Worm (Caenorhabditis elegans) whole organism, young adult: ENCODE results near the gene mpz-3.

Experiments
- F33H1.4 ChIP-seq: fragments of 200-800 bp; sonication (Bioruptor generic); IDR thresholded peaks from 2 replicates; pipeline ENCODE4 v1.3.6; 2022; ENCODE audit warnings: missing genetic modification reagents, missing genetic modification characterization, missing compliant biosample characterization
- F39B2.1 ChIP-seq: fragments of 200-800 bp; sonication (Bioruptor generic); IDR thresholded peaks from 2 replicates; pipeline ENCODE4 v1.3.6; 2022; ENCODE audit warnings: missing genetic modification reagents, missing genetic modification characterization, missing compliant biosample characterization
- F52B5.7 ChIP-seq: sonication (generic microtip); optimal IDR thresholded peaks from 2 replicates; lab custom pipeline; 2016; ENCODE audit warnings: mild to moderate bottlenecking, missing genetic modification characterization, missing compliant biosample characterization
- K11D2.4 ChIP-seq: fragments of 200-800 bp; sonication (Bioruptor generic); IDR thresholded peaks from 2 replicates; pipeline ENCODE4 v1.3.6; 2022; ENCODE audit warnings: missing genetic modification reagents, missing genetic modification characterization, missing compliant biosample characterization
- ZK185.1 ChIP-seq: sonication (generic microtip); optimal IDR thresholded peaks from 2 replicates; lab custom pipeline; 2016; ENCODE audit warnings: mild to moderate bottlenecking, missing genetic modification characterization, missing compliant biosample characterization; ENCODE audit not compliant: poor library complexity, severe bottlenecking
- ama-1 ChIP-seq, 3 experiments: fragments of 150-350 bp in 1 of 3; sonication (generic microtip) in 2 of 3; optimal IDR thresholded peaks; 2 replicates each; lab custom pipeline; 2014 to 2018; ENCODE audit warnings: missing biosample characterization in 2 of 3, missing genetic modification characterization in 2 of 3, missing genetic modification reagents in 2 of 3
- atf-7 ChIP-seq: sonication (generic microtip); optimal IDR thresholded peaks from 2 replicates; lab custom pipeline; 2017; ENCODE audit warnings: mild to moderate bottlenecking, missing genetic modification characterization, missing compliant biosample characterization
- attf-3 ChIP-seq: fragments of 200-800 bp; sonication (Bioruptor generic); conservative IDR thresholded peaks from 2 replicates; pipeline ENCODE4 v1.3.6; 2022; ENCODE audit warnings: missing genetic modification reagents, missing genetic modification characterization, missing compliant biosample characterization
- attf-6 ChIP-seq: fragments of 200-800 bp; sonication (Bioruptor generic); IDR thresholded peaks from 2 replicates; pipeline ENCODE4 v1.3.6; 2022; ENCODE audit warnings: missing genetic modification reagents, missing genetic modification characterization, missing compliant biosample characterization
- bed-1 ChIP-seq: fragments of 200-800 bp; sonication (Bioruptor generic); IDR thresholded peaks from 2 replicates; pipeline ENCODE4 v1.3.6; 2022; ENCODE audit warnings: missing genetic modification reagents, missing genetic modification characterization, missing compliant biosample characterization
- cebp-1 ChIP-seq, 2 experiments: fragments of 200-800 bp in 1 of 2; sonication (Bioruptor generic) in 1 of 2; sonication (generic microtip) in 1 of 2; IDR thresholded peaks in 1 of 2; optimal IDR thresholded peaks in 1 of 2; 2 replicates each; pipeline versions ENCODE4 v1.3.6 to Lab custom; 2017 to 2022; ENCODE audit warnings: missing compliant biosample characterization in 2 of 2, missing genetic modification characterization in 2 of 2, mild to moderate bottlenecking in 1 of 2, missing genetic modification reagents in 1 of 2, moderate library complexity in 1 of 2
- ceh-100 ChIP-seq: fragments of 200-800 bp; sonication (Bioruptor generic); IDR thresholded peaks from 2 replicates; pipeline ENCODE4 v1.3.6; 2022; ENCODE audit warnings: missing genetic modification reagents, missing genetic modification characterization, missing compliant biosample characterization
- ceh-40 ChIP-seq: fragments of 200-800 bp; sonication (Bioruptor generic); IDR thresholded peaks from 2 replicates; pipeline ENCODE4 v1.3.6; 2022; ENCODE audit warnings: missing genetic modification characterization, missing compliant biosample characterization
- ceh-79 ChIP-seq: sonication (generic microtip); optimal IDR thresholded peaks from 2 replicates; lab custom pipeline; 2017; ENCODE audit warnings: mild to moderate bottlenecking, missing genetic modification characterization, missing compliant biosample characterization
- dox-1 ChIP-seq: fragments of 200-800 bp; sonication (Bioruptor generic); IDR thresholded peaks from 2 replicates; pipeline ENCODE4 v1.3.6; 2022; ENCODE audit warnings: missing genetic modification reagents, missing genetic modification characterization, missing compliant biosample characterization
- egl-18 ChIP-seq: fragments of 200-800 bp; sonication (Bioruptor generic); IDR thresholded peaks from 2 replicates; pipeline ENCODE4 v1.3.6; 2022; ENCODE audit warnings: missing genetic modification reagents, missing genetic modification characterization, missing compliant biosample characterization
- ets-4 ChIP-seq: fragments of 200-800 bp; sonication (Bioruptor generic); optimal IDR thresholded peaks from 2 replicates; lab custom pipeline; 2018; ENCODE audit warnings: mild to moderate bottlenecking, missing genetic modification characterization, missing compliant biosample characterization
- hlh-12 ChIP-seq: sonication (generic microtip); optimal IDR thresholded peaks from 2 replicates; lab custom pipeline; 2016; ENCODE audit warnings: missing genetic modification characterization, missing compliant biosample characterization
- hmg-1.2 ChIP-seq: fragments of 200-800 bp; sonication (Bioruptor generic); IDR thresholded peaks from 2 replicates; pipeline ENCODE4 v1.3.6; 2022; ENCODE audit warnings: missing genetic modification reagents, missing genetic modification characterization, missing compliant biosample characterization
- lag-1 ChIP-seq: fragments of 200-800 bp; sonication (Bioruptor generic); IDR thresholded peaks from 2 replicates; pipeline ENCODE4 v1.3.6; 2022; ENCODE audit warnings: missing genetic modification reagents, missing genetic modification characterization, missing compliant biosample characterization
- let-607 ChIP-seq, 2 experiments: fragments of 200-800 bp in 1 of 2; sonication (Bioruptor generic) in 1 of 2; sonication (generic microtip) in 1 of 2; optimal IDR thresholded peaks; 2 replicates each; lab custom pipeline; 2016 to 2018; ENCODE audit warnings: mild to moderate bottlenecking in 2 of 2, missing compliant biosample characterization in 2 of 2, missing genetic modification characterization in 2 of 2, moderate library complexity in 2 of 2, missing genotype in 1 of 2
- lin-26 ChIP-seq: fragments of 200-800 bp; sonication (Bioruptor generic); IDR thresholded peaks from 2 replicates; pipeline ENCODE4 v1.3.6; 2022; ENCODE audit warnings: missing genetic modification reagents, missing genetic modification characterization, missing compliant biosample characterization
- lin-40 ChIP-seq: sonication (generic microtip); optimal IDR thresholded peaks from 2 replicates; lab custom pipeline; 2016; ENCODE audit warnings: missing genetic modification characterization, mild to moderate bottlenecking, missing compliant biosample characterization, missing genotype, missing genetic modification reagents
- lin-54 ChIP-seq: fragments of 200-800 bp; sonication (Bioruptor generic); optimal IDR thresholded peaks from 2 replicates; lab custom pipeline; 2018; ENCODE audit warnings: mild to moderate bottlenecking, missing genetic modification characterization, missing compliant biosample characterization
- lsl-1 ChIP-seq: fragments of 200-800 bp; sonication (Bioruptor generic); optimal IDR thresholded peaks from 2 replicates; lab custom pipeline; 2018; ENCODE audit warnings: mild to moderate bottlenecking, missing genetic modification characterization, moderate library complexity, missing compliant biosample characterization
- madf-6 ChIP-seq: fragments of 200-800 bp; sonication (Bioruptor generic); IDR thresholded peaks from 2 replicates; pipeline ENCODE4 v1.3.6; 2022; ENCODE audit warnings: missing genetic modification reagents, missing genetic modification characterization, missing compliant biosample characterization
- mcd-1 ChIP-seq: fragments of 200-800 bp; sonication (Bioruptor generic); IDR thresholded peaks from 2 replicates; pipeline ENCODE4 v1.3.6; 2022; ENCODE audit warnings: missing genetic modification reagents, missing genetic modification characterization, missing compliant biosample characterization
- nfya-2 ChIP-seq: fragments of 200-800 bp; sonication (Bioruptor generic); IDR thresholded peaks from 2 replicates; pipeline ENCODE4 v1.3.6; 2022; ENCODE audit warnings: missing genetic modification reagents, missing genetic modification characterization, missing compliant biosample characterization
- nhr-120 ChIP-seq: fragments of 200-800 bp; sonication (Bioruptor generic); IDR thresholded peaks from 2 replicates; pipeline ENCODE4 v1.3.6; 2022; ENCODE audit warnings: missing genetic modification characterization, missing compliant biosample characterization
- nhr-179 ChIP-seq: sonication (generic microtip); optimal IDR thresholded peaks from 2 replicates; lab custom pipeline; 2016; ENCODE audit warnings: mild to moderate bottlenecking, missing genetic modification characterization, missing compliant biosample characterization
- pbrm-1 ChIP-seq: fragments of 200-800 bp; sonication (Bioruptor generic); IDR thresholded peaks from 2 replicates; pipeline ENCODE4 v1.3.6; 2022; ENCODE audit warnings: missing genetic modification reagents, missing genetic modification characterization, missing compliant biosample characterization
- rcor-1 ChIP-seq: fragments of 200-800 bp; sonication (Bioruptor generic); IDR thresholded peaks from 2 replicates; pipeline ENCODE4 v1.3.6; 2022; ENCODE audit warnings: missing genetic modification reagents, missing genetic modification characterization, missing compliant biosample characterization
- snpc-1.1 ChIP-seq: sonication (generic microtip); optimal IDR thresholded peaks from 2 replicates; lab custom pipeline; 2017; ENCODE audit warnings: missing genetic modification characterization, mild to moderate bottlenecking, missing compliant biosample characterization, antibody characterized with exemption, moderate library complexity, missing genotype, missing genetic modification reagents; ENCODE audit not compliant: insufficient read depth
- snpc-4 ChIP-seq, 5 experiments: fragments of 150-350 bp in 1 of 5; sonication (generic microtip) in 4 of 5; optimal IDR thresholded peaks; 2 replicates each; lab custom pipeline; 2014 to 2018; ENCODE audit warnings: missing genetic modification characterization in 5 of 5, missing biosample characterization in 3 of 5, antibody characterized with exemption in 2 of 5, mild to moderate bottlenecking in 2 of 5, missing compliant biosample characterization in 2 of 5, missing genotype in 2 of 5, moderate library complexity in 2 of 5, missing genetic modification reagents in 1 of 5
- tbp1 ChIP-seq: fragments of 200-800 bp; sonication (Bioruptor generic); optimal IDR thresholded peaks from 2 replicates; lab custom pipeline; 2018; ENCODE audit warnings: mild to moderate bottlenecking, missing genetic modification characterization, missing compliant biosample characterization
- tbx-9 ChIP-seq: sonication (generic microtip); optimal IDR thresholded peaks from 2 replicates; lab custom pipeline; 2016; ENCODE audit warnings: borderline replicate concordance, missing genetic modification characterization, inconsistent platforms, missing compliant biosample characterization
- tlf-1 ChIP-seq: fragments of 200-800 bp; sonication (Bioruptor generic); optimal IDR thresholded peaks from 2 replicates; lab custom pipeline; 2018; ENCODE audit warnings: mild to moderate bottlenecking, missing genetic modification characterization, missing compliant biosample characterization
- unc-130 ChIP-seq: sonication (generic microtip); optimal IDR thresholded peaks from 2 replicates; lab custom pipeline; 2016; ENCODE audit warnings: missing genetic modification reagents, missing genetic modification characterization, missing compliant biosample characterization
- xnd-1 ChIP-seq: sonication (generic microtip); optimal IDR thresholded peaks from 2 replicates; lab custom pipeline; 2016; ENCODE audit warnings: missing genotype, missing genetic modification reagents, missing genetic modification characterization, missing compliant biosample characterization
- ztf-25 ChIP-seq: fragments of 200-800 bp; sonication (Bioruptor generic); IDR thresholded peaks from 2 replicates; pipeline ENCODE4 v1.3.6; 2022; ENCODE audit warnings: missing genetic modification reagents, missing genetic modification characterization, missing compliant biosample characterization

The mpz-3 gene

DNA sequence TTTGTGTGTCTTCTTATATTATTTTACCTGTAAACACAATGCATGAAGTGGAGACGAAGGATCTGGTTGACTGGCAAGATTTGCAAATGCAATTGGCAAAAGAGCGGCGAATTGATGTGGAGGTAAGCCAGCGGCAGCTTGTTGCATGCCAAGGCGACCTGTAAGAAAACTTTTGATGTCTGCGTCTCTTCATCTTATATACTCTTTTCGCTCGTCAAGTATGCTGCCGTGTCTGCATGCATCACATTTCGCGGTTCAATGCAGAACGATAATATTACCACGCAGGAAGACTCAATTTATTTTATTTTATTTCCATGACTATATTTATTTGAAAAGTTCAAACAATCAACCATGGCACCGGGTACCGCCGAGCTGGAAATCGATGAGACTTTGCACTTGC lies 35.8 kb upstream of the mpz-3 start, which contains the start of gene vps-33.2:
vps-33.2 (plus strand) TSS at position 244 of the 400 bp plus-strand sequence.
- TF ChIP-seq mcd-1 (GFP tag; lab: Robert Waterston, UW): peak; percentile 47; the same call in 1 of the 2 replicates
- TF ChIP-seq snpc-4 (GFP tag; optimal IDR thresholded peaks at IDR 0.05; lab: Kevin White, UChicago): no peak
- TF ChIP-seq snpc-4 (tag; optimal IDR thresholded peaks at IDR 0.05; lab: Kevin White, UChicago): peak in 1 of 4 experiments; percentile 4
- peak; percentile 27 for TF ChIP-seq tbp1
- TF ChIP-seq cebp-1 (GFP tag; IDR thresholded peaks at IDR 0.05; lab: Robert Waterston, UW): no peak
- TF ChIP-seq cebp-1 (tag; optimal IDR thresholded peaks at IDR 0.05; lab: Kevin White, UChicago): peak; percentile 41
- peak; percentile 3 for TF ChIP-seq lin-54
- no peak for TF ChIP-seq ceh-100
- no peak for TF ChIP-seq tlf-1
- TF ChIP-seq nhr-120: no peak
- TF ChIP-seq rcor-1 (GFP tag; lab: Robert Waterston, UW): no peak
- TF ChIP-seq let-607 (tag; optimal IDR thresholded peaks at IDR 0.05; lab: Kevin White, UChicago): no peak
- peak; percentile 99 for TF ChIP-seq hmg-1.2 (GFP tag; lab: Robert Waterston, UW)
- TF ChIP-seq nfya-2: no peak
- peak; percentile 34 for TF ChIP-seq ZK185.1
- peak; percentile 51; the same call in 1 of the 2 replicates for TF ChIP-seq F33H1.4 (GFP tag; lab: Robert Waterston, UW)
- TF ChIP-seq dox-1 (GFP tag; lab: Robert Waterston, UW): peak; percentile 38; the same call in 1 of the 2 replicates
- TF ChIP-seq ceh-40: no peak
- TF ChIP-seq lsl-1: peak; percentile 50
- no peak for TF ChIP-seq hlh-12
- no peak for TF ChIP-seq attf-6 (GFP tag; lab: Robert Waterston, UW)
- TF ChIP-seq attf-3 (GFP tag; lab: Robert Waterston, UW): 0 out of 2 replicates have a peak, but pooled peaks have one; percentile 33
- peak; percentile 64 for TF ChIP-seq madf-6 (GFP tag; lab: Robert Waterston, UW)
- TF ChIP-seq K11D2.4: no peak
- TF ChIP-seq lag-1 (GFP tag; lab: Robert Waterston, UW): no peak
- TF ChIP-seq ama-1 (optimal IDR thresholded peaks at IDR 0.05; lab: Kevin White, UChicago): no peak
- no peak for TF ChIP-seq ama-1 (GFP tag; optimal IDR thresholded peaks at IDR 0.05; lab: Kevin White, UChicago)
- no peak for TF ChIP-seq snpc-1.1 (tag; lab: Kevin White, UChicago)
- peak; percentile 3 for TF ChIP-seq lin-40 (tag; lab: Kevin White, UChicago)
- no peak for TF ChIP-seq ets-4
- TF ChIP-seq pbrm-1 (GFP tag; lab: Robert Waterston, UW): 0 out of 2 replicates have a peak, but pooled peaks have one; percentile 16

DNA sequence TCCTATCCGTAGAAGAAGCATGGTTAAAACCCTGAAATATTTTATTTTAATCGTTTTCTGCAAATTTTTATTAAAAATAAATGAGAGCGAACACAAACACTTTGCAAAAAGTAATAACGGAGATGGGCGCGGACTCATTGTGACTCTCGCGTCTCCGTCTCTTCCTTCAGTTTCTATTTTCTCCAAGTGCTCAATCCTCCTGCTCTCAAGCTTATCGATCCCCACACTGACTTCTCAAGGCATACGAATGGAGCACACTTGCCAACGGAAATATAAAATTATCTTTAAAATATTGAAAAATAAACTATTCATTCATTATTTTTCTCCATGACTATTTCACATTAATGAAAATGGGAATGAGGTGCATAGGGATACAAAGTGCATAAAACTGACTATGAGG lies 32.9 kb upstream of the mpz-3 start, which contains the start of gene dnj-8:
dnj-8 (minus strand) TSS at position 31 of the 400 bp plus-strand sequence.
- TF ChIP-seq snpc-4 (GFP tag; optimal IDR thresholded peaks at IDR 0.05; lab: Kevin White, UChicago) (no peak), snpc-4 (tag; optimal IDR thresholded peaks at IDR 0.05; lab: Kevin White, UChicago) (no peak), bed-1 (GFP tag; lab: Robert Waterston, UW) (no peak), atf-7 (no peak), ceh-79 (tag; lab: Kevin White, UChicago) (no peak), F52B5.7 (tag; lab: Kevin White, UChicago) (no peak), nfya-2 (no peak), unc-130 (no peak), nhr-179 (tag; lab: Kevin White, UChicago) (no peak), ztf-25 (GFP tag; lab: Robert Waterston, UW) (no peak), egl-18 (GFP tag; lab: Robert Waterston, UW) (no peak), lin-26 (GFP tag; lab: Robert Waterston, UW) (no peak), F39B2.1 (no peak), xnd-1 (tag; lab: Kevin White, UChicago) (no peak), tbx-9 (tag; lab: Kevin White, UChicago) (no peak), rcor-1 (GFP tag; lab: Robert Waterston, UW) (no peak)
